Fruit fly (Drosophila melanogaster): ENCODE measurements around the gene CG34116.

dm6 chr3L:19848080-19848479, 42.2 kb upstream of the CG34116 start:
- TF ChIP-seq psq (optimal IDR thresholded peaks at IDR 0.05) (no peak), h (optimal IDR thresholded peaks at IDR 0.05) (no peak), Sin3A (optimal IDR thresholded peaks at IDR 0.05) (no peak), ttk (optimal IDR thresholded peaks at IDR 0.05) (no peak), Myc (optimal IDR thresholded peaks at IDR 0.05) (no peak)
